Worm (Caenorhabditis elegans) whole organism, L1 larva: ENCODE data around the gene H39E23.3.

Source experiments
- C04F5.9 ChIP-seq: sonication (generic microtip); optimal IDR thresholded peaks from 2 replicates; lab custom pipeline; 2016; ENCODE audit warnings: missing genetic modification characterization, missing compliant biosample characterization
- alr-1 ChIP-seq: fragments of 200-800 bp; sonication (Bioruptor generic); optimal IDR thresholded peaks from 2 replicates; lab custom pipeline; 2018; ENCODE audit warnings: borderline replicate concordance, mild to moderate bottlenecking, missing genetic modification characterization, missing compliant biosample characterization
- aly-2 ChIP-seq: fragments of 150-350 bp; optimal IDR thresholded peaks from 2 replicates; lab custom pipeline; 2014; ENCODE audit warnings: missing biosample characterization, missing genetic modification characterization
- blmp-1 ChIP-seq: fragments of 150-350 bp; optimal IDR thresholded peaks from 2 replicates; lab custom pipeline; 2014; ENCODE audit warnings: missing biosample characterization, missing genetic modification characterization
- ceh-63 ChIP-seq: fragments of 200-800 bp; sonication (Bioruptor generic); optimal IDR thresholded peaks from 2 replicates; lab custom pipeline; 2018; ENCODE audit warnings: mild to moderate bottlenecking, missing genetic modification characterization, missing compliant biosample characterization
- ceh-8 ChIP-seq: fragments of 200-800 bp; sonication (Bioruptor generic); optimal IDR thresholded peaks from 2 replicates; lab custom pipeline; 2018; ENCODE audit warnings: mild to moderate bottlenecking, missing genetic modification characterization, moderate library complexity, missing compliant biosample characterization
- ceh-82 ChIP-seq, 3 experiments: fragments of 150-350 bp in 1 of 3; sonication (generic microtip) in 2 of 3; optimal IDR thresholded peaks; 2 replicates each; lab custom pipeline; 2014 to 2017; ENCODE audit warnings: missing biosample characterization in 3 of 3, missing genetic modification characterization in 3 of 3
- ces-1 ChIP-seq: fragments of 150-350 bp; optimal IDR thresholded peaks from 2 replicates; lab custom pipeline; 2014; ENCODE audit warnings: missing biosample characterization, missing genetic modification reagents, missing genetic modification characterization
- dpl-1 ChIP-seq, 3 experiments: fragments of 150-350 bp in 2 of 3; sonication (generic microtip) in 1 of 3; optimal IDR thresholded peaks; 2 replicates each; lab custom pipeline; 2014 to 2017; ENCODE audit warnings: missing biosample characterization in 3 of 3, missing genetic modification characterization in 3 of 3, missing genetic modification reagents in 3 of 3
- elt-3 ChIP-seq, 6 experiments: fragments of 150-350 bp in 1 of 6; sonication (generic microtip); optimal IDR thresholded peaks; 2 replicates each; lab custom pipeline; 2017 to 2018; ENCODE audit warnings: missing biosample characterization in 6 of 6, missing genetic modification characterization in 6 of 6, inconsistent platforms in 1 of 6
- fos-1 ChIP-seq: fragments of 150-350 bp; optimal IDR thresholded peaks from 2 replicates; lab custom pipeline; 2014; ENCODE audit warnings: missing biosample characterization, missing genetic modification characterization
- hlh-17 ChIP-seq: fragments of 200-800 bp; sonication (Bioruptor generic); optimal IDR thresholded peaks from 2 replicates; lab custom pipeline; 2018; ENCODE audit warnings: missing genetic modification characterization, mild to moderate bottlenecking, missing compliant biosample characterization, moderate library complexity, borderline replicate concordance
- jun-1 ChIP-seq: fragments of 150-350 bp; optimal IDR thresholded peaks from 2 replicates; lab custom pipeline; 2014; ENCODE audit warnings: missing biosample characterization, missing genetic modification reagents, missing genetic modification characterization
- lin-14 ChIP-seq: fragments of 200-800 bp; sonication (Bioruptor generic); optimal IDR thresholded peaks from 2 replicates; lab custom pipeline; 2018; ENCODE audit warnings: mild to moderate bottlenecking, missing genetic modification characterization, moderate library complexity, missing compliant biosample characterization
- lin-39 ChIP-seq: fragments of 150-350 bp; optimal IDR thresholded peaks from 2 replicates; lab custom pipeline; 2014; ENCODE audit warnings: missing biosample characterization, missing genetic modification reagents, missing genetic modification characterization
- lir-3 ChIP-seq: sonication (generic microtip); optimal IDR thresholded peaks from 2 replicates; lab custom pipeline; 2016; ENCODE audit warnings: mild to moderate bottlenecking, missing genetic modification characterization, moderate library complexity, missing compliant biosample characterization; ENCODE audit not compliant: poor library complexity
- mep-1 ChIP-seq: fragments of 150-350 bp; optimal IDR thresholded peaks from 2 replicates; lab custom pipeline; 2014; ENCODE audit warnings: missing biosample characterization, missing genetic modification characterization
- nhr-11 ChIP-seq: fragments of 150-350 bp; optimal IDR thresholded peaks from 2 replicates; lab custom pipeline; 2014; ENCODE audit warnings: missing biosample characterization, missing genetic modification characterization
- nhr-12 ChIP-seq: sonication (generic microtip); optimal IDR thresholded peaks from 2 replicates; lab custom pipeline; 2017; ENCODE audit warnings: missing biosample characterization, missing genetic modification characterization
- nhr-19 ChIP-seq: fragments of 200-800 bp; sonication (Bioruptor generic); conservative IDR thresholded peaks from 2 replicates; pipeline ENCODE4 v1.3.6; 2022; ENCODE audit warnings: missing genetic modification characterization, missing compliant biosample characterization
- nhr-20 ChIP-seq: sonication (generic microtip); optimal IDR thresholded peaks from 2 replicates; lab custom pipeline; 2016; ENCODE audit warnings: mild to moderate bottlenecking, missing genetic modification characterization, missing compliant biosample characterization
- nhr-28 ChIP-seq: fragments of 150-350 bp; optimal IDR thresholded peaks from 2 replicates; lab custom pipeline; 2014; ENCODE audit warnings: missing biosample characterization, missing genetic modification characterization
- nhr-47 ChIP-seq: sonication (generic microtip); optimal IDR thresholded peaks from 2 replicates; lab custom pipeline; 2016; ENCODE audit warnings: mild to moderate bottlenecking, missing genetic modification characterization, moderate library complexity, missing compliant biosample characterization
- nhr-84 ChIP-seq: sonication (generic microtip); optimal IDR thresholded peaks from 2 replicates; lab custom pipeline; 2017; ENCODE audit warnings: missing biosample characterization, missing genetic modification characterization
- nhr-85 ChIP-seq: sonication (generic microtip); peaks from one replicate; lab custom pipeline; 2016; ENCODE audit warnings: missing genetic modification characterization, inconsistent platforms, missing compliant biosample characterization
- nhr-90 ChIP-seq: sonication (generic microtip); optimal IDR thresholded peaks from 2 replicates; lab custom pipeline; 2016; ENCODE audit warnings: mild to moderate bottlenecking, missing genetic modification characterization, missing compliant biosample characterization; ENCODE audit not compliant: poor library complexity
- tlp-1 ChIP-seq: fragments of 150-350 bp; optimal IDR thresholded peaks from 2 replicates; lab custom pipeline; 2014; ENCODE audit warnings: missing biosample characterization, missing genetic modification characterization
- unc-30 ChIP-seq: sonication (generic microtip); optimal IDR thresholded peaks from 2 replicates; lab custom pipeline; 2017; ENCODE audit warnings: missing biosample characterization, missing genetic modification characterization
- unc-98 ChIP-seq: fragments of 200-800 bp; sonication (Bioruptor generic); IDR thresholded peaks from 2 replicates; pipeline ENCODE4 v1.3.6; 2022; ENCODE audit warnings: missing genetic modification characterization, missing compliant biosample characterization
- vab-15 ChIP-seq: sonication (generic microtip); optimal IDR thresholded peaks from 2 replicates; lab custom pipeline; 2017; ENCODE audit warnings: missing genotype, mild to moderate bottlenecking, missing genetic modification characterization, missing compliant biosample characterization
- xbp-1 ChIP-seq: sonication (generic microtip); optimal IDR thresholded peaks from 2 replicates; lab custom pipeline; 2016; ENCODE audit warnings: missing genetic modification characterization, missing compliant biosample characterization
- zip-4 ChIP-seq: fragments of 200-800 bp; sonication (Bioruptor generic); optimal IDR thresholded peaks from 2 replicates; lab custom pipeline; 2018; ENCODE audit warnings: mild to moderate bottlenecking, missing genetic modification characterization, moderate library complexity, missing compliant biosample characterization
- ztf-11 ChIP-seq, 2 experiments: sonication (generic microtip); optimal IDR thresholded peaks; 2 replicates each; lab custom pipeline; 2016 to 2017; ENCODE audit warnings: missing genetic modification characterization in 2 of 2, missing biosample characterization in 1 of 2, missing compliant biosample characterization in 1 of 2
- ztf-4 ChIP-seq: fragments of 150-350 bp; optimal IDR thresholded peaks from 2 replicates; lab custom pipeline; 2014; ENCODE audit warnings: missing biosample characterization, missing genetic modification characterization

H39E23.3 gene

DNA sequence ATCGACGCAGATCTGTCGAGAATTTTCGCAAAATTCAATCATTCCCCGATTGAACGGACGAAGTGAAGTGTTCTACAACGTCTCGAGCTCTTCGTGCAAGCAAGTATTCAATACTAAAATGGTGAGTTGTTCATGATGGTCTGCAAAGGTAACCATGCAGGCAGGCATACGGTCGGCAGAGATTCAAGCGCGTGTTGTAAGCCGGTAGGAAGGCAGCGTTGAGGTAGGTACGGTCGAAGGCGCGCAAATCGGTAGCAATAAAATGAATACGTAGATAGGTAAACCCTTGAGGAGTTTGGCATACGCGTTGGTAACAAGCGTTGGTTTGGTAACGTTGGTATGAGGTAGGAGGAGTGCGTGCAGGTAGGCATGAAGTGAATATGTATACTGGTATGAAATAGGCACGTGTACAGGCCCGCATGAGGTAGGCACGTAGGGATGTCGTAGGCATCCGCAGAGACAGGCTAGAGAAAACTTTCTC, 39.8 kb upstream of the H39E23.3 start, which contains the start of gene D1086.17 (continued):
- TF ChIP-seq jun-1 (tag; lab: Kevin White, UChicago) (no peak), nhr-47 (tag; lab: Kevin White, UChicago) (no peak)

DNA sequence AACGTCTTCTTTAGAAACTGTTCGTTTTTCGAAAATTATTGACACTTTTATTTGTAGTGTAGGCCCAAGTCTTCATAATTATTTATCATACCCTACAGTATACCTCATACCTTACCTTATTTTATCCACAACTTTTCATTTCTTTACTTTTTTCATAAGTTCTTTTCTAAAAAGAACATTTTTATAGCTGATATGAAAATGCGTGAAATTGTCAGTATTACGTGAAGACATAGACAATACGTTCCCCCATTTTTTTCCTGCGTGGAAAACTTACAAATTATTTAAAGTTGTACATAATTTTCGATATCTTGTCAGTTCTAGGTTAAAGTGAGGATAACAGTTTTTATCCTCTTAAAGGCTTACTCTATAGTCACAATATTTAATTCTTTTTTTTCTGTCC, 37.7 kb upstream of the H39E23.3 start:
- TF ChIP-seq nhr-28 (tag; lab: Kevin White, UChicago) = no peak
- no peak for TF ChIP-seq vab-15 (tag; lab: Kevin White, UChicago)
- TF ChIP-seq nhr-90 (tag; lab: Kevin White, UChicago) = no peak
- TF ChIP-seq nhr-20 (tag; lab: Kevin White, UChicago) = no peak
- TF ChIP-seq unc-30 (tag; lab: Kevin White, UChicago) = no peak
- no peak for TF ChIP-seq xbp-1
- no peak for TF ChIP-seq dpl-1 (GFP tag; optimal IDR thresholded peaks at IDR 0.05; lab: Kevin White, UChicago)
- no peak for TF ChIP-seq alr-1 (tag; lab: Kevin White, UChicago)
- TF ChIP-seq tlp-1 (tag; lab: Kevin White, UChicago) = no peak
- TF ChIP-seq nhr-85 (tag; lab: Kevin White, UChicago) = no peak
- TF ChIP-seq elt-3 (tag; optimal IDR thresholded peaks at IDR 0.05; lab: Kevin White, UChicago) = no peak
- TF ChIP-seq fos-1 (tag; lab: Kevin White, UChicago) = no peak

DNA sequence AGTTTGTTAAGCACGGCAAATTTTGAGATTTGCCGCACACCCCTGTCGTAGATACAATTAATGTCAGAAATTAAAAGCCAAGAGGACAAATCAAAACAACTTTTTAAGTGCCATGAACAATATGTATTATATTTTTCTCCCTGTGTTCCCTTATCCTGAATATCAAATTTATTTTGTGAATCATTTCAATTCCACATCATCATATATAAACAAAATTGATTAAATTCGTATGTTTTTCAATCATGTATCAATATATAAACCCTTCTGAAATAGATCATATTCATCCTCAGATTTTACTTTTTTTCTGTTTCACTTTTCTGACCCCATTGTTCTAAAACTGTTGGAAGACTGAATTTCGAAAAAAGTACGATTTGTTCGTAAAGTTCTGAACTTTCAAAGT, 33.5 kb upstream of the H39E23.3 start, which contains the start of gene D1086.11:
D1086.11 (plus strand) TSS at position 301 of the 400 bp plus-strand sequence.
- TF ChIP-seq ceh-8 (GFP tag; lab: Kevin White, UChicago) (no peak), zip-4 (GFP tag; lab: Kevin White, UChicago) (no peak), tlp-1 (tag; lab: Kevin White, UChicago) (no peak), nhr-19 (no peak), lir-3 (tag; lab: Kevin White, UChicago) (no peak), mep-1 (tag; lab: Kevin White, UChicago) (no peak), hlh-17 (GFP tag; lab: Kevin White, UChicago) (no peak), ceh-63 (GFP tag; lab: Kevin White, UChicago) (no peak), blmp-1 (tag; lab: Kevin White, UChicago) (no peak), ztf-11 (tag; optimal IDR thresholded peaks at IDR 0.05; lab: Kevin White, UChicago) (no peak), elt-3 (tag; optimal IDR thresholded peaks at IDR 0.05; lab: Kevin White, UChicago) (no peak), unc-98 (GFP tag; lab: Robert Waterston, UW) (no peak), nhr-28 (tag; lab: Kevin White, UChicago) (no peak), lin-39 (tag; lab: Kevin White, UChicago) (no peak), C04F5.9 (tag; lab: Kevin White, UChicago) (no peak), nhr-84 (tag; lab: Kevin White, UChicago) (no peak), lin-14 (no peak), nhr-85 (tag; lab: Kevin White, UChicago) (no peak), unc-30 (tag; lab: Kevin White, UChicago) (no peak), ztf-4 (tag; lab: Kevin White, UChicago) (no peak)

DNA sequence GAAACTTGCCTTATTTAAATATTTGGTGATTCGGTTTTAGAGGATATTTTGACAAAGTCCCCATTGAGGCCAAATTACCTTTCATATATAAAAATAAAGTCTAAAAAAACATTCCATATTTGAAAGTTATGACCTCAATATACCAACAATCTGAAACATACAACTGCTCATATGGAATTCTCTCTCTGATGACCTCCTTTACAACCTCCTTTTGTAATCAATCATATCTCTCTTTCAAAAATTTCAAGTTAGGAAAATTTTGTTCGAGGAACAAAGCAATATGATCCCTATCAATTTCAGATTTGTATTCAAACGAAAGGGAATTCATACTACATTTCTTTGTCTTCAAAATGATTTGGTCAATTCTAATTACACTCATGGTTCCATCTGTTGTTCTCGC, 28.1 kb upstream of the H39E23.3 start, which contains the start of gene D1086.6:
D1086.6 (plus strand) TSS at position 301 of the 400 bp plus-strand sequence.
- no peak for TF ChIP-seq aly-2
- TF ChIP-seq mep-1 (tag; lab: Kevin White, UChicago) = no peak
- TF ChIP-seq ces-1 (GFP tag; lab: Kevin White, UChicago) = no peak
- TF ChIP-seq jun-1 (tag; lab: Kevin White, UChicago) = no peak
- TF ChIP-seq ceh-82 (tag; optimal IDR thresholded peaks at IDR 0.05; lab: Kevin White, UChicago) = no peak
- no peak for TF ChIP-seq nhr-20 (tag; lab: Kevin White, UChicago)
- no peak for TF ChIP-seq nhr-85 (tag; lab: Kevin White, UChicago)
- no peak for TF ChIP-seq nhr-12 (tag; lab: Kevin White, UChicago)
- no peak for TF ChIP-seq nhr-11 (tag; lab: Kevin White, UChicago)
